Worm (Caenorhabditis elegans) whole organism, L4/young adult: ENCODE data around the gene Y51A2A.4.

Source experiments
- W03F9.2 ChIP-seq: fragments of 150-350 bp; optimal IDR thresholded peaks from 2 replicates; lab custom pipeline; 2014; ENCODE audit warnings: missing biosample characterization, missing genetic modification characterization
- dao-5 ChIP-seq: sonication (generic microtip); optimal IDR thresholded peaks from 2 replicates; lab custom pipeline; 2016; ENCODE audit warnings: missing genotype, missing genetic modification characterization, moderate library complexity, missing compliant biosample characterization

DNA sequence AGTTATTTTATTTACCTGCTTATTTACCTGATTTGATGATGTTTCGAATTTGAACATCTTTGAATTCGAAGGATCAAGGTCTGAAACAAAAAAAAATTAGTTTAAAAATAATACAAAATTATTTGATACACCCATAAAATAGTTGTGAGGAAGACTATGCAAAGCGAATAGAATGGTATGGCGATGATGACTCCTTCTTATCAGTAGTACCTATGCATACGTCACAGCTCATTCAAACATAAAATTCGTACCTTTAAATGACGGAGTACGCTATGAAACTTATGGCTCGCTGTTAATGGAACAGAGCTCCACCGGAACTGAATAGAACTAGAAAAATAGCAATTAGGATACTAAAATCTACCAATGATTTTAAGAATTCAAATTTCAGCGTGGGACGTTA is 38.5 kb upstream of the Y51A2A.4 start, which contains the start of gene R10E8.1:
- no peak for TF ChIP-seq W03F9.2 (tag; lab: Kevin White, UChicago)
- no peak for TF ChIP-seq dao-5
